Worm (Caenorhabditis elegans) whole organism, early embryonic: Measurements from ENCODE around the gene C44C1.1.

Experiments used
- aly-1 ChIP-seq: sonication (generic microtip); optimal IDR thresholded peaks from 2 replicates; lab custom pipeline; 2016; ENCODE audit warnings: missing genetic modification characterization, missing compliant biosample characterization
- ama-1 ChIP-seq: fragments of 150-350 bp; optimal IDR thresholded peaks from 2 replicates; lab custom pipeline; 2014
- sea-1 ChIP-seq: fragments of 200-800 bp; sonication (Bioruptor generic); conservative IDR thresholded peaks from 2 replicates; pipeline ENCODE4 v1.3.6; 2022; ENCODE audit warnings: missing genetic modification characterization, missing compliant biosample characterization

DNA sequence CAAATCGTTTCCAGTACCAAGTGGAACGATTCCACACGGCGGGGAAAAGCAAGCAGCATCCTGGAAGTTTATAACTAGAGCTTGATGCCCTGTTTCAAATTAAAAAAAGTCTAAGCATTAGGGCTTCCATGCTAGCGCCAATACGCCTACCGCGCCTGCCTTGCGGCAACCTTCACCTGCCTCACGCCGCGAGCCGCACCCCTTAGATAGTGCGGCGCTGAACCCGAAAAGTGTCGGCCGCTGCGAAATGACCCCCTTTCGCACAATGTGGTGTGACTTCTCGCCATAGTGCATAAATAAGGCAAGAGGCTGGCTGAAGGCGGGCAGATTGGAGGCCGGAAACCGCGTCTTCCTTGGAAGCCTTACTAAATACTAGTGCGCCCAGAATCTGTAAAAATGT lies 5.9 kb downstream of the C44C1.1 start:
- TF ChIP-seq ama-1 (lab: Kevin White, UChicago): no peak
- TF ChIP-seq aly-1 (tag; lab: Kevin White, UChicago): no peak
- TF ChIP-seq sea-1 (GFP tag; lab: Robert Waterston, UW): no peak
